Fruit fly (Drosophila melanogaster): ENCODE results near the gene Gtpx.

Gene Gtpx

DNA sequence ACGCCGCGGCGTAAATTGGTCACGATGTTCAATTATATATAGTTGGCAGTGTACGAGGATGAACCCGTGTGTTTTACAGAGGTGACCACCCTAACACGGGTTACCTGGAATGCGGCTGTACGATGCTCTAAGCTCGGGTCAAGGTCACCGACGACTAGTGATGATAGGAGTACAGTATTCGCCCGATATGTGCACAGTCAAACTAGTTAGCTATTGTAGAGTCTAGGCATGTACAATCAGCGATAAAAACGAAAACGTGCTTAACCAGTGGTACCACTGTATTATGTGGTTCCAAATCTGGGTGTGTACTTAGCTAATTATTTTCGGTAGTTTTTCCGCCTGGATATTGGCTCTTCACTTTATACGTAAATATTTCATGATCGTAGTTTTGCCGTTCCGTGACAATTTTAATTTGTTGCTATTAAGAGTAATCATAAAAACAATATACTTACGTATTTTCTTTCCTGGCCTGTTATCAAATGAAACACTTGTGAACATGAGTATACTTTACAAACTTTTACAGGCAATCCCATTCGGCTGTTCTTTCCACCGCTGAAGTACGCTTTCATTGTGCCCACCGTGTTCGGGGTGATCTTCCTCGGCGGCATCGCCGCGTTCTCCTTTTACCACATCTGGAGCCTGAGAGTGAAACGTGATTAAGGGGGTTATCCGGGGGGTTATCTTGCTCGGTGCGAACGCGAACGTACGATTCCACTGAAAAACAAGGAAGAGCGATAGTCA is 5.9 kb upstream of the Gtpx start (continued):
- TF ChIP-seq cg (GFP tag; optimal IDR thresholded peaks at IDR 0.05), result no peak
- TF ChIP-seq CG17802 (tag; optimal IDR thresholded peaks at IDR 0.05), result no peak
- 0 out of 2 replicates have a peak, but pooled peaks have one; percentile 47 for TF ChIP-seq CG14014 (GFP tag; IDR thresholded peaks at IDR 0.05)
- no peak for TF ChIP-seq Sox102F (GFP tag; optimal IDR thresholded peaks at IDR 0.05)
- no peak for TF ChIP-seq al (GFP tag; IDR thresholded peaks at IDR 0.05)
- TF ChIP-seq gsb-n (tag; optimal IDR thresholded peaks at IDR 0.05), result no peak
- TF ChIP-seq Ssrp (tag; optimal IDR thresholded peaks at IDR 0.05), result no peak
- no peak for TF ChIP-seq Sox100B (GFP tag; optimal IDR thresholded peaks at IDR 0.05)
- TF ChIP-seq Fer3 (tag; optimal IDR thresholded peaks at IDR 0.05), result peak; percentile 17
- no peak for TF ChIP-seq CG14965 (GFP tag; optimal IDR thresholded peaks at IDR 0.05; ENCODE audit: borderline replicate concordance)
- no peak for TF ChIP-seq CG34224 (GFP tag; IDR thresholded peaks at IDR 0.05; ENCODE audit: partially characterized antibody)
- no peak for TF ChIP-seq CG16815 (GFP tag; optimal IDR thresholded peaks at IDR 0.05)
- no peak for TF ChIP-seq CG5953 (GFP tag; IDR thresholded peaks at IDR 0.05)
- no peak for TF ChIP-seq pzg (GFP tag; optimal IDR thresholded peaks at IDR 0.05)
- peak; percentile 15 for TF ChIP-seq CG6765 (GFP tag; optimal IDR thresholded peaks at IDR 0.05)
- no peak for TF ChIP-seq CG33557 (GFP tag; optimal IDR thresholded peaks at IDR 0.05)
- TF ChIP-seq CG4617 (GFP tag; optimal IDR thresholded peaks at IDR 0.05; ENCODE audit: borderline replicate concordance), result no peak
- TF ChIP-seq HLH4C (GFP tag; IDR thresholded peaks at IDR 0.05; ENCODE audit: partially characterized antibody), result no peak
- TF ChIP-seq Ets97D (GFP tag; optimal IDR thresholded peaks at IDR 0.05), result no peak
- TF ChIP-seq D19B (GFP tag; optimal IDR thresholded peaks at IDR 0.05), result no peak
- no peak for TF ChIP-seq CG15696 (tag; optimal IDR thresholded peaks at IDR 0.05)
- TF ChIP-seq fd64A (GFP tag; optimal IDR thresholded peaks at IDR 0.05), result no peak
- no peak for TF ChIP-seq sim (GFP tag; IDR thresholded peaks at IDR 0.05)
- peak; percentile 33 to 59 for TF ChIP-seq Pdp1 (GFP tag; optimal IDR thresholded peaks at IDR 0.05)
- no peak for TF ChIP-seq Vsx1 (GFP tag; optimal IDR thresholded peaks at IDR 0.05)
- TF ChIP-seq ems (GFP tag; optimal IDR thresholded peaks at IDR 0.05), result no peak
- TF ChIP-seq Poxn (GFP tag; IDR thresholded peaks at IDR 0.05), result no peak
- no peak for TF ChIP-seq slou (GFP tag; optimal IDR thresholded peaks at IDR 0.05)
- TF ChIP-seq hb (GFP tag; IDR thresholded peaks at IDR 0.05; ENCODE audit: partially characterized antibody), result no peak
- TF ChIP-seq CG10959 (GFP tag; IDR thresholded peaks at IDR 0.05), result no peak
- no peak for TF ChIP-seq Rx (GFP tag; IDR thresholded peaks at IDR 0.05)
- TF ChIP-seq CG12155 (GFP tag; optimal IDR thresholded peaks at IDR 0.05), result no peak
- no peak for TF ChIP-seq wek (GFP tag; optimal IDR thresholded peaks at IDR 0.05)
- no peak for TF ChIP-seq jigr1 (GFP tag; IDR thresholded peaks at IDR 0.05)
- no peak for TF ChIP-seq dmrt11E (tag; optimal IDR thresholded peaks at IDR 0.05)
- no peak for TF ChIP-seq Mes4 (GFP tag; optimal IDR thresholded peaks at IDR 0.05)
- no peak for TF ChIP-seq knrl (GFP tag; IDR thresholded peaks at IDR 0.05; ENCODE audit: partially characterized antibody)
- TF ChIP-seq CG9609 (GFP tag; optimal IDR thresholded peaks at IDR 0.05), result no peak
- no peak for TF ChIP-seq gfzf (GFP tag; optimal IDR thresholded peaks at IDR 0.05)
- no peak for TF ChIP-seq chinmo (GFP tag; IDR thresholded peaks at IDR 0.05; ENCODE audit: partially characterized antibody)
- peak; percentile 46 for TF ChIP-seq Meics (GFP tag; optimal IDR thresholded peaks at IDR 0.05)
- TF ChIP-seq peb (GFP tag; IDR thresholded peaks at IDR 0.05), result no peak
- no peak for TF ChIP-seq prd (optimal IDR thresholded peaks at IDR 0.05)
- peak; percentile 34; the same call in 1 of the 3 replicates for TF ChIP-seq prd (GFP tag; IDR thresholded peaks at IDR 0.05)
- no peak for TF ChIP-seq sens-2 (GFP tag; IDR thresholded peaks at IDR 0.05)
- no peak for TF ChIP-seq Xrp1 (GFP tag; IDR thresholded peaks at IDR 0.05)
- TF ChIP-seq CG4854 (GFP tag; optimal IDR thresholded peaks at IDR 0.05), result no peak
- peak; percentile 50 for TF ChIP-seq lab (GFP tag; optimal IDR thresholded peaks at IDR 0.05)
- no peak for TF ChIP-seq p53 (GFP tag; optimal IDR thresholded peaks at IDR 0.05)
